Fruit fly (Drosophila melanogaster) whole organism, embryonic: ENCODE measurements around the gene CG43996.

Source experiments
- Antp ChIP-seq: fragments of 200-800 bp; sonication (Bioruptor generic); optimal IDR thresholded peaks from 3 replicates; lab custom pipeline; 2016; ENCODE audit warnings: missing biosample characterization, missing genetic modification characterization
- Asciz ChIP-seq: fragments of 200-800 bp; sonication (Bioruptor generic); optimal IDR thresholded peaks from 2 replicates; lab custom pipeline; 2017; ENCODE audit warnings: missing biosample characterization, mild to moderate bottlenecking, missing genetic modification characterization, missing genetic modification reagents
- CG11456 ChIP-seq: fragments of 200-800 bp; sonication (Bioruptor generic); IDR thresholded peaks from 3 replicates; pipeline ENCODE4 v1.3.6; 2022; ENCODE audit warnings: missing biosample characterization, missing genetic modification characterization
- CG11504 ChIP-seq: fragments of 200-800 bp; sonication (Bioruptor generic); optimal IDR thresholded peaks from 3 replicates; lab custom pipeline; 2019; ENCODE audit warnings: missing biosample characterization, mild to moderate bottlenecking, missing genetic modification characterization, moderate library complexity
- CG12071 ChIP-seq: fragments of 200-800 bp; sonication (Bioruptor generic); optimal IDR thresholded peaks from 3 replicates; lab custom pipeline; 2018; ENCODE audit warnings: missing biosample characterization, mild to moderate bottlenecking, missing genetic modification characterization
- CG12219 ChIP-seq: fragments of 200-800 bp; sonication (Bioruptor generic); optimal IDR thresholded peaks from 3 replicates; lab custom pipeline; 2018; ENCODE audit warnings: missing biosample characterization, mild to moderate bottlenecking, missing genetic modification characterization
- CG14014 ChIP-seq: fragments of 200-800 bp; sonication (Bioruptor generic); IDR thresholded peaks from 2 replicates; pipeline ENCODE4 v1.3.6; 2022; ENCODE audit warnings: missing biosample characterization, missing genetic modification characterization
- CG14050 ChIP-seq: fragments of 200-800 bp; sonication (Bioruptor generic); IDR thresholded peaks from 3 replicates; pipeline ENCODE4 v1.3.6; 2022; ENCODE audit warnings: missing biosample characterization, missing genetic modification characterization
- CG17328 ChIP-seq: fragments of 200-800 bp; sonication (Bioruptor generic); IDR thresholded peaks from 2 replicates; pipeline ENCODE4 v1.3.6; 2022; ENCODE audit warnings: missing biosample characterization, missing genetic modification characterization
- CG17568 ChIP-seq: fragments of 200-800 bp; sonication (Bioruptor generic); optimal IDR thresholded peaks from 2 replicates; lab custom pipeline; 2018; ENCODE audit warnings: missing biosample characterization, mild to moderate bottlenecking, missing genetic modification characterization, moderate library complexity
- CG1792 ChIP-seq: fragments of 200-800 bp; sonication (Bioruptor generic); optimal IDR thresholded peaks from 2 replicates; lab custom pipeline; 2016; ENCODE audit warnings: missing biosample characterization, missing genetic modification characterization
- CG18599 ChIP-seq: fragments of 200-800 bp; sonication (Bioruptor generic); optimal IDR thresholded peaks from 3 replicates; lab custom pipeline; 2017; ENCODE audit warnings: missing biosample characterization, missing genetic modification characterization, mild to moderate bottlenecking, moderate library complexity, missing genetic modification reagents
- CG30403 ChIP-seq: fragments of 200-800 bp; sonication (Bioruptor generic); optimal IDR thresholded peaks from 3 replicates; lab custom pipeline; 2016; ENCODE audit warnings: missing biosample characterization, missing genetic modification characterization
- CG31441 ChIP-seq: fragments of 200-800 bp; sonication (Bioruptor generic); IDR thresholded peaks from 2 replicates; pipeline ENCODE4 v1.3.6; 2022; ENCODE audit warnings: missing biosample characterization, missing genetic modification characterization
- CG7372 ChIP-seq: fragments of 200-800 bp; sonication (Bioruptor generic); IDR thresholded peaks from 2 replicates; pipeline ENCODE4 v1.3.6; 2022; ENCODE audit warnings: missing biosample characterization, missing genetic modification characterization
- CG8944 ChIP-seq: fragments of 200-800 bp; sonication (Bioruptor generic); optimal IDR thresholded peaks from 3 replicates; lab custom pipeline; 2016; ENCODE audit warnings: missing biosample characterization, missing genetic modification characterization
- D ChIP-seq, 2 experiments: fragments of 200-800 bp in 1 of 2; fragments of >200 bp in 1 of 2; sonication (Bioruptor generic) in 1 of 2; optimal IDR thresholded peaks; 2 replicates in 1 of 2; 3 replicates in 1 of 2; lab custom pipeline; 2017; ENCODE audit warnings: mild to moderate bottlenecking in 1 of 2, missing biosample characterization in 1 of 2, missing genetic modification characterization in 1 of 2, missing genetic modification reagents in 1 of 2
- Deaf1 ChIP-seq: fragments of 200-800 bp; optimal IDR thresholded peaks from 3 replicates; lab custom pipeline; 2019; ENCODE audit warnings: missing biosample characterization, mild to moderate bottlenecking, missing genetic modification characterization, moderate library complexity
- Dref ChIP-seq: fragments of 200-800 bp; sonication (Bioruptor generic); IDR thresholded peaks from 2 replicates; pipeline ENCODE4 v1.3.6; 2022; ENCODE audit warnings: missing biosample characterization, missing genetic modification characterization
- E2f2 ChIP-seq: fragments of 200-800 bp; sonication (Bioruptor generic); IDR thresholded peaks from 2 replicates; pipeline ENCODE4 v1.3.6; 2022; ENCODE audit warnings: missing biosample characterization, missing genetic modification characterization
- Ets65A ChIP-seq: fragments of 200-800 bp; sonication (Bioruptor generic); peaks from one replicate; lab custom pipeline; 2016; ENCODE audit warnings: missing biosample characterization, missing genetic modification characterization
- Hr39 ChIP-seq: fragments of >200 bp; optimal IDR thresholded peaks from 2 replicates; lab custom pipeline; 2017
- Hr51 ChIP-seq, 2 experiments: fragments of 200-800 bp; sonication (Bioruptor generic); optimal IDR thresholded peaks; 2 replicates in 1 of 2; 3 replicates in 1 of 2; lab custom pipeline; 2016 to 2018; ENCODE audit warnings: missing biosample characterization in 2 of 2, missing genetic modification characterization in 2 of 2, mild to moderate bottlenecking in 1 of 2, moderate library complexity in 1 of 2
- Mad ChIP-seq: fragments of 200-800 bp; sonication (Bioruptor generic); optimal IDR thresholded peaks from 2 replicates; lab custom pipeline; 2016; ENCODE audit warnings: missing biosample characterization, missing genetic modification characterization
- ab ChIP-seq: fragments of 200-800 bp; sonication (Bioruptor generic); optimal IDR thresholded peaks from 2 replicates; lab custom pipeline; 2016; ENCODE audit warnings: missing biosample characterization, missing genetic modification characterization
- abd-A ChIP-seq: fragments of 200-800 bp; sonication (Bioruptor generic); optimal IDR thresholded peaks from 3 replicates; lab custom pipeline; 2019; ENCODE audit warnings: missing biosample characterization, mild to moderate bottlenecking, missing genetic modification characterization, moderate library complexity
- cato ChIP-seq: fragments of 200-800 bp; sonication (Bioruptor generic); optimal IDR thresholded peaks from 2 replicates; lab custom pipeline; 2016; ENCODE audit warnings: missing biosample characterization, missing genetic modification characterization, borderline replicate concordance
- caup ChIP-seq: fragments of 200-800 bp; sonication (Bioruptor generic); optimal IDR thresholded peaks from 3 replicates; lab custom pipeline; 2017; ENCODE audit warnings: missing biosample characterization, mild to moderate bottlenecking, missing genetic modification characterization, moderate library complexity; ENCODE audit not compliant: severe bottlenecking
- crc ChIP-seq: fragments of 200-800 bp; sonication (Bioruptor generic); optimal IDR thresholded peaks from 2 replicates; lab custom pipeline; 2016; ENCODE audit warnings: missing biosample characterization, missing genetic modification characterization
- crol ChIP-seq: fragments of 200-800 bp; sonication (Bioruptor generic); IDR thresholded peaks from 2 replicates; pipeline ENCODE4 v1.3.6; 2022; ENCODE audit warnings: missing biosample characterization, missing genetic modification characterization
- crp ChIP-seq, 2 experiments: fragments of 200-800 bp; sonication (Bioruptor generic); optimal IDR thresholded peaks; 2 replicates in 1 of 2; 3 replicates in 1 of 2; lab custom pipeline; 2017; ENCODE audit warnings: missing biosample characterization in 2 of 2, missing genetic modification characterization in 2 of 2, mild to moderate bottlenecking in 1 of 2, moderate library complexity in 1 of 2
- en ChIP-seq: fragments of 200-800 bp; sonication (Bioruptor generic); optimal IDR thresholded peaks from 2 replicates; lab custom pipeline; 2016; ENCODE audit warnings: missing biosample characterization, missing genetic modification characterization
- ewg ChIP-seq: fragments of 200-800 bp; sonication (Bioruptor generic); optimal IDR thresholded peaks from 3 replicates; lab custom pipeline; 2017; ENCODE audit warnings: mild to moderate bottlenecking, missing biosample characterization, missing genetic modification reagents, missing genetic modification characterization
- gce ChIP-seq: fragments of 200-800 bp; sonication (Bioruptor generic); IDR thresholded peaks from 3 replicates; pipeline ENCODE4 v1.3.6; 2022; ENCODE audit warnings: missing biosample characterization, missing genetic modification characterization
- hb ChIP-seq: fragments of 200-800 bp; sonication (Bioruptor generic); IDR thresholded peaks from 3 replicates; pipeline ENCODE4 v1.3.6; 2022; ENCODE audit warnings: missing biosample characterization, missing genetic modification characterization; ENCODE audit not compliant: partially characterized antibody
- kay ChIP-seq: fragments of 200-800 bp; sonication (Bioruptor generic); optimal IDR thresholded peaks from 2 replicates; lab custom pipeline; 2016; ENCODE audit warnings: missing biosample characterization, missing genetic modification characterization
- kni ChIP-seq: fragments of 200-800 bp; sonication (Bioruptor generic); optimal IDR thresholded peaks from 3 replicates; lab custom pipeline; 2017; ENCODE audit warnings: mild to moderate bottlenecking, missing biosample characterization, missing genetic modification reagents, missing genetic modification characterization
- knrl ChIP-seq: fragments of 200-800 bp; sonication (Bioruptor generic); IDR thresholded peaks from 3 replicates; pipeline ENCODE4 v1.3.6; 2022; ENCODE audit warnings: missing biosample characterization, missing genetic modification characterization; ENCODE audit not compliant: partially characterized antibody
- pan ChIP-seq, 4 experiments: fragments of >200 bp in 3 of 4; fragments of 200-800 bp in 1 of 4; sonication (Bioruptor generic) in 1 of 4; optimal IDR thresholded peaks in 3 of 4; IDR thresholded peaks in 1 of 4; 2 replicates each; pipeline versions ENCODE4 v1.3.6 to Lab custom; 2017 to 2022; ENCODE audit warnings: missing biosample characterization in 2 of 4, missing genetic modification characterization in 2 of 4, mixed read lengths in 1 of 4
- pzg ChIP-seq: fragments of 200-800 bp; sonication (Bioruptor generic); optimal IDR thresholded peaks from 3 replicates; lab custom pipeline; 2018; ENCODE audit warnings: missing biosample characterization, mild to moderate bottlenecking, missing genetic modification characterization, moderate library complexity
- row ChIP-seq: fragments of 200-800 bp; sonication (Bioruptor generic); IDR thresholded peaks from 3 replicates; pipeline ENCODE4 v1.3.6; 2022; ENCODE audit warnings: missing biosample characterization, missing genetic modification characterization
- scrt ChIP-seq: fragments of 200-800 bp; sonication (Bioruptor generic); optimal IDR thresholded peaks from 2 replicates; lab custom pipeline; 2018; ENCODE audit warnings: missing biosample characterization, mild to moderate bottlenecking, missing genetic modification characterization, moderate library complexity
- sr ChIP-seq: fragments of 200-800 bp; sonication (Bioruptor generic); IDR thresholded peaks from 3 replicates; pipeline ENCODE4 v1.3.6; 2022; ENCODE audit warnings: missing biosample characterization, missing genetic modification characterization
- tna ChIP-seq: fragments of 200-800 bp; sonication (Bioruptor generic); IDR thresholded peaks from 2 replicates; pipeline ENCODE4 v1.3.6; 2022; ENCODE audit warnings: missing biosample characterization, missing genetic modification characterization; ENCODE audit not compliant: partially characterized antibody
- trem ChIP-seq: fragments of 200-800 bp; optimal IDR thresholded peaks from 3 replicates; lab custom pipeline; 2019; ENCODE audit warnings: missing biosample characterization, mild to moderate bottlenecking, missing genetic modification characterization, moderate library complexity

The CG43996 gene

DNA sequence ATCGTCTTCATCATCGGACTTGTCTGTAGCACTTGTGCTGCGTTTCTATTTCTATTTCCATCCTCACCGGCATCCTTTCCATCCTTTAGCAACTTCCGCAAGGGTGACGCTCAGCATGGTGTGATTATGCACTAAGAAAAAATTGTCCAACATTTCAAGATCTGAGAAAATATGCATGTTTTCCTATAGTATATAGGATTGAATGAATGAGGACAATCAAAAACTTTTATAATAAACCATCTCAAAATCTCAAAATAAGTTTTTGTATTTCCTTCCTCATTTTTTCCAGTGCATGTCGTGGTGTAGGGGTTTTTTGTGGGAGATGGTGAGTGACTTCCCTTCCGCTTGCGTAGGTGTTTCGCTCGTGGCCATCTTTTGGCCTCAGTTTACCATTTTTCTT lies 669 bp upstream of the CG43996 start (continued):
- TF ChIP-seq pan (optimal IDR thresholded peaks at IDR 0.05; lab: Kevin White, UChicago) (no peak), pan (GFP tag; optimal IDR thresholded peaks at IDR 0.05 in 1 of 2, IDR thresholded peaks at IDR 0.05 in 1 of 2) (peak in 1 of 2 experiments; percentile 29), tna (GFP tag; lab: Robert Waterston, UW) (no peak), E2f2 (GFP tag; lab: Robert Waterston, UW) (no peak), CG30403 (GFP tag; lab: Kevin White, UChicago) (peak; percentile 26), Mad (GFP tag; lab: Kevin White, UChicago) (no peak), CG18599 (peak; percentile 68), CG14014 (GFP tag; lab: Robert Waterston, UW) (peak; percentile 39; the same call in 1 of the 2 replicates), CG11504 (peak; percentile 52), CG11456 (no peak), knrl (no peak), CG17568 (GFP tag; lab: Kevin White, UChicago) (no peak), Hr51 (GFP tag; optimal IDR thresholded peaks at IDR 0.05; lab: Kevin White, UChicago) (peak in 1 of 2 experiments; percentile 33), kni (GFP tag; lab: Kevin White, UChicago) (no peak), Antp (GFP tag; lab: Kevin White, UChicago) (no peak), row (GFP tag; lab: Robert Waterston, UW) (peak; percentile 57), D (optimal IDR thresholded peaks at IDR 0.05; lab: Kevin White, UChicago) (no peak), D (GFP tag; optimal IDR thresholded peaks at IDR 0.05; lab: Kevin White, UChicago) (no peak)

DNA sequence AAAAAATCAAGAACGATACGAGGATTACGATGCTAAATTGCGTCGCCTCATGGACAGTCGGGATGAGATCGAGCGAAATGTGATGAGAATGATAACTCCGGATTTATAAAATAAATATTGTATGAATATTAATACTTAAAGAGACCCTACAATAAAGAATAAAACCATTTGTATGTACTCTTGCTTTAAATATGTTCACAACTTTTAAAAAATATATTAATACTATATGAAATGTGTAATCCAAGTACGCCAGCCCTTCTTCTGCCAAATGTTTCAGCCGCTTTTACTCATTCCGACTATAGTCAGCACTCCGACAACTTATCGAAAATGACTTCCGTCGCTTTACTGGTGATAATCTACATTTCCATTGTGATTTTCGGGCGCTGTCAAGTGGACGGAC lies 1.1 kb downstream of the CG43996 start, which contains the start of gene CG43997:
TSS of gene CG43997 (plus strand) at position 301 of the 400 bp plus-strand sequence.
- no peak for TF ChIP-seq en (GFP tag; lab: Kevin White, UChicago)
- no peak for TF ChIP-seq caup (GFP tag; lab: Kevin White, UChicago)
- TF ChIP-seq CG12071 (GFP tag; lab: Kevin White, UChicago) = no peak
- no peak for TF ChIP-seq CG14014 (GFP tag; lab: Robert Waterston, UW)
- TF ChIP-seq CG14050 (GFP tag; lab: Robert Waterston, UW) = no peak
- no peak for TF ChIP-seq hb (GFP tag; lab: Robert Waterston, UW)
- TF ChIP-seq cato (GFP tag; lab: Kevin White, UChicago) = no peak
- no peak for TF ChIP-seq CG31441 (GFP tag; lab: Robert Waterston, UW)
- no peak for TF ChIP-seq CG17328 (GFP tag; lab: Robert Waterston, UW)
- TF ChIP-seq trem = no peak
- TF ChIP-seq CG1792 (GFP tag; lab: Kevin White, UChicago) = no peak
- no peak for TF ChIP-seq crc (GFP tag; lab: Kevin White, UChicago)
- no peak for TF ChIP-seq ab (GFP tag; lab: Kevin White, UChicago)
- TF ChIP-seq CG7372 = no peak
- TF ChIP-seq Asciz = no peak
- TF ChIP-seq, all 482 proteins: peak for 0

DNA sequence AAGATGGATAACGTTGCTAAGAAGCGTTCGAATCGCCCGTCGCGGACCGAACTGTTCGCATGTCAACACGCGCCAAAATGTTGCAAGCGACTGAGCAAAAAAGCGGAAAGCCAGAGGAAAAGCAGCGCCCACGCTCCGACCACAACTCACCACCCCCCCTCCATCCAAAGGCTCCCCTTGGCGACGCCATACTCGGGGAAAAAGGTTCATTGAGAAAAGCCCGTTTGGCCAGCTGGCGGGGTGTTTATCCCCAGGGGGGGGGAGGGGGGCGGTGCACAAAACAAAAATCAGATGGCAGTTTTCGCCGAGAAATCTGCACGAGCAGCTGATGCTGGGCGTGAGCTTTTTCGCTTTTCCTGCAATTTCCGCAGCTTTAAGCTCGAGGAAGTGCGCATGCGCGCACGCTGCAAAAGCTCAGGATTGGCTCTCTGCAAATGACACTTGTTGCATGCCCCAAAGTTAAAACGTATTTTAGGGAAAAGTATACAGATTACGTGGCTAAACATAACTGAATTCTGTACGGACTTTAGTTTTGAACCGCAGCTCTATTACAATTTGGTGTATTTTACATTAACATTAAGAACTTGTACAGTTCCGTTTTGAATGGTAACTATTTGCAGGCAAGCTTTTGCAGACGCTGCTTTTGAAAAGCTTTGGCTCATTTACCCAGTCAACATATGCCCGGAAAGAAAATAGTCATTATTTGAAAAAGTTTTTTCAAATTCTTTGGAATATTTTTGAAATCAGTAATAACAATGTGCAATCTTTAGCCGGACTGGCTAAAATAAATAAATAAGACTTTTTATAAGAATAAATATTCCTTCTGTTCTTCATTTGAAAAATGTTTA lies 25.9 kb downstream of the CG43996 start:
- peak; percentile 89 for TF ChIP-seq crol (GFP tag; lab: Robert Waterston, UW)
- peak; percentile 53 for TF ChIP-seq Ets65A (GFP tag; lab: Kevin White, UChicago)
- TF ChIP-seq gce = no peak
- peak in 1 of 2 experiments; percentile 58 for TF ChIP-seq crp (GFP tag; optimal IDR thresholded peaks at IDR 0.05; lab: Kevin White, UChicago)
- peak; percentile 70 for TF ChIP-seq Hr39
- peak; percentile 51 for TF ChIP-seq Deaf1 (tag; lab: Kevin White, UChicago)
- TF ChIP-seq CG8944 (GFP tag; lab: Kevin White, UChicago) = no peak
- peak; percentile 93 for TF ChIP-seq CG11504
- peak; percentile 92 for TF ChIP-seq scrt (GFP tag; lab: Kevin White, UChicago)
- TF ChIP-seq Dref (GFP tag; lab: Robert Waterston, UW) = 0 out of 2 replicates have a peak, but pooled peaks have one; percentile 15
- TF ChIP-seq kay (GFP tag; lab: Kevin White, UChicago) = no peak
- peak; percentile 59 for TF ChIP-seq ewg (GFP tag; lab: Kevin White, UChicago)
- TF ChIP-seq abd-A (tag; lab: Kevin White, UChicago) = peak; percentile 55
- TF ChIP-seq pzg (GFP tag; lab: Kevin White, UChicago) = peak; percentile 5
- TF ChIP-seq Hr51 (GFP tag; optimal IDR thresholded peaks at IDR 0.05; lab: Kevin White, UChicago) = peak in 1 of 2 experiments; percentile 18
- no peak for TF ChIP-seq CG12219 (GFP tag; lab: Kevin White, UChicago)
- peak; percentile 59; the same call in 2 of the 3 replicates for TF ChIP-seq sr (GFP tag; lab: Robert Waterston, UW)
